Worm (Caenorhabditis elegans) whole organism, L1 larva: Measurements from ENCODE around the gene T04H1.5.

Experiments
- aly-2 ChIP-seq: fragments of 150-350 bp; optimal IDR thresholded peaks from 2 replicates; lab custom pipeline; 2014; ENCODE audit warnings: missing biosample characterization, missing genetic modification characterization
- ama-1 ChIP-seq: fragments of 150-350 bp; optimal IDR thresholded peaks from 2 replicates; lab custom pipeline; 2014
- ceh-82 ChIP-seq, 3 experiments: fragments of 150-350 bp in 1 of 3; sonication (generic microtip) in 2 of 3; optimal IDR thresholded peaks; 2 replicates each; lab custom pipeline; 2014 to 2017; ENCODE audit warnings: missing biosample characterization in 3 of 3, missing genetic modification characterization in 3 of 3
- dpl-1 ChIP-seq, 3 experiments: fragments of 150-350 bp in 2 of 3; sonication (generic microtip) in 1 of 3; optimal IDR thresholded peaks; 2 replicates each; lab custom pipeline; 2014 to 2017; ENCODE audit warnings: missing biosample characterization in 3 of 3, missing genetic modification characterization in 3 of 3, missing genetic modification reagents in 3 of 3
- efl-1 ChIP-seq, 4 experiments: fragments of 150-350 bp; optimal IDR thresholded peaks in 3 of 4; peaks in 1 of 4; 1 replicate in 1 of 4; 2 replicates in 3 of 4; lab custom pipeline; 2014; ENCODE audit warnings: missing biosample characterization in 2 of 4, missing genetic modification characterization in 2 of 4, missing genetic modification reagents in 2 of 4
- egl-13 ChIP-seq: sonication (generic microtip); optimal IDR thresholded peaks from 2 replicates; lab custom pipeline; 2016; ENCODE audit warnings: missing genotype, missing genetic modification reagents, missing genetic modification characterization, missing compliant biosample characterization
- fkh-10 ChIP-seq: sonication (generic microtip); optimal IDR thresholded peaks from 2 replicates; lab custom pipeline; 2017; ENCODE audit warnings: missing biosample characterization, missing genetic modification reagents, missing genetic modification characterization
- jun-1 ChIP-seq: fragments of 150-350 bp; optimal IDR thresholded peaks from 2 replicates; lab custom pipeline; 2014; ENCODE audit warnings: missing biosample characterization, missing genetic modification reagents, missing genetic modification characterization
- snpc-4 ChIP-seq: fragments of 150-350 bp; optimal IDR thresholded peaks from 2 replicates; lab custom pipeline; 2014; ENCODE audit warnings: missing biosample characterization, missing genetic modification characterization
- unc-86 ChIP-seq: sonication (generic microtip); optimal IDR thresholded peaks from 2 replicates; lab custom pipeline; 2016; ENCODE audit warnings: missing genetic modification characterization, missing compliant biosample characterization

DNA sequence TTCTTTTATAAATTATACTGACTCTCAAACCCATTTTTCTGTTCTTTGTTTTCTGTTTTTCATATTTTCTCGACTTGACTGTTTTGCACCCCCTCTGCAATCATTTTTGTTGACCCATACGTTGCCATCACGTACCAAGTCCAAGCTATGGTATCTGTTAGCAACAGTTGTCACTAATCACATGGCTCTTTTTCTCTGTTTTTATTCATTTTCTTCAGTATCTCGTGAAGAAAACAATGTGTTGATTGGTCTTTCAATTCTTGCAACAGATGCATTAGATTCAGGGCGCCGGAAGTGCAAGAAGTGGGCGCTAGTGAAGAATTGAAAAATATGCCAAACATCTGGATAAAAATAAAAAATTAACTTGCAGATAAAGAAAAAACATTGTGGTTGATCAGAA lies 15.6 kb upstream of the T04H1.5 start:
- TF ChIP-seq egl-13 (no peak), snpc-4 (no peak), dpl-1 (GFP tag; optimal IDR thresholded peaks at IDR 0.05; lab: Kevin White, UChicago) (no peak), fkh-10 (GFP tag; lab: Kevin White, UChicago) (no peak), ama-1 (no peak), ceh-82 (tag; optimal IDR thresholded peaks at IDR 0.05; lab: Kevin White, UChicago) (no peak), efl-1 (optimal IDR thresholded peaks at IDR 0.05; lab: Kevin White, UChicago) (no peak), efl-1 (GFP tag; optimal IDR thresholded peaks at IDR 0.05 in 1 of 2; lab: Kevin White, UChicago) (no peak), unc-86 (tag; lab: Kevin White, UChicago) (no peak), jun-1 (tag; lab: Kevin White, UChicago) (no peak), aly-2 (tag; lab: Kevin White, UChicago) (no peak)
